Worm (Caenorhabditis elegans) whole organism, late embryonic: Measurements from ENCODE around the gene Y110A2AL.4.

ENCODE experiments used
- C08G9.2 ChIP-seq: sonication (generic microtip); optimal IDR thresholded peaks from 2 replicates; lab custom pipeline; 2016; ENCODE audit warnings: mild to moderate bottlenecking, missing genetic modification characterization, moderate library complexity, missing compliant biosample characterization
- ceh-18 ChIP-seq: sonication (generic microtip); optimal IDR thresholded peaks from 2 replicates; lab custom pipeline; 2016; ENCODE audit warnings: missing genetic modification characterization, missing compliant biosample characterization
- ceh-2 ChIP-seq: sonication (generic microtip); optimal IDR thresholded peaks from 2 replicates; lab custom pipeline; 2016; ENCODE audit warnings: missing genotype, missing genetic modification characterization, missing compliant biosample characterization
- dve-1 ChIP-seq: sonication (generic microtip); optimal IDR thresholded peaks from 2 replicates; lab custom pipeline; 2017; ENCODE audit warnings: antibody characterized with exemption, mild to moderate bottlenecking, missing genetic modification characterization, missing compliant biosample characterization
- ets-4 ChIP-seq: sonication (generic microtip); optimal IDR thresholded peaks from 2 replicates; lab custom pipeline; 2016; ENCODE audit warnings: missing genetic modification characterization, missing compliant biosample characterization
- fkh-10 ChIP-seq: fragments of 150-350 bp; optimal IDR thresholded peaks from 2 replicates; lab custom pipeline; 2014; ENCODE audit warnings: missing biosample characterization, missing genetic modification reagents, missing genetic modification characterization
- lim-6 ChIP-seq: sonication (generic microtip); optimal IDR thresholded peaks from 2 replicates; lab custom pipeline; 2016; ENCODE audit warnings: missing genetic modification characterization, missing compliant biosample characterization
- nhr-11 ChIP-seq: fragments of 150-350 bp; optimal IDR thresholded peaks from 2 replicates; lab custom pipeline; 2014; ENCODE audit warnings: missing biosample characterization, missing genetic modification characterization
- pag-3 ChIP-seq: sonication (generic microtip); optimal IDR thresholded peaks from 2 replicates; lab custom pipeline; 2016; ENCODE audit warnings: missing compliant biosample characterization, missing genetic modification characterization, borderline replicate concordance
- pha-2 ChIP-seq: sonication (generic microtip); optimal IDR thresholded peaks from 2 replicates; lab custom pipeline; 2017; ENCODE audit warnings: mild to moderate bottlenecking, missing genetic modification characterization, missing compliant biosample characterization
- rnt-1 ChIP-seq: sonication (generic microtip); optimal IDR thresholded peaks from 2 replicates; lab custom pipeline; 2016; ENCODE audit warnings: missing genetic modification characterization, missing compliant biosample characterization
- sox-2 ChIP-seq: fragments of 200-800 bp; sonication (Bioruptor generic); IDR thresholded peaks from 2 replicates; pipeline ENCODE4 v1.3.6; 2022; ENCODE audit warnings: missing genetic modification reagents, missing genetic modification characterization, missing compliant biosample characterization
- unc-3 ChIP-seq, 2 experiments: fragments of 200-800 bp in 1 of 2; sonication (Bioruptor generic) in 1 of 2; sonication (generic microtip) in 1 of 2; conservative IDR thresholded peaks in 1 of 2; optimal IDR thresholded peaks in 1 of 2; 2 replicates each; pipeline versions ENCODE4 v1.3.6 to Lab custom; 2016 to 2022; ENCODE audit warnings: missing compliant biosample characterization in 2 of 2, missing genetic modification characterization in 2 of 2, missing genetic modification reagents in 1 of 2
- unc-55 ChIP-seq: sonication (generic microtip); optimal IDR thresholded peaks from 2 replicates; lab custom pipeline; 2017; ENCODE audit warnings: missing biosample characterization, missing genetic modification reagents, missing genetic modification characterization

DNA sequence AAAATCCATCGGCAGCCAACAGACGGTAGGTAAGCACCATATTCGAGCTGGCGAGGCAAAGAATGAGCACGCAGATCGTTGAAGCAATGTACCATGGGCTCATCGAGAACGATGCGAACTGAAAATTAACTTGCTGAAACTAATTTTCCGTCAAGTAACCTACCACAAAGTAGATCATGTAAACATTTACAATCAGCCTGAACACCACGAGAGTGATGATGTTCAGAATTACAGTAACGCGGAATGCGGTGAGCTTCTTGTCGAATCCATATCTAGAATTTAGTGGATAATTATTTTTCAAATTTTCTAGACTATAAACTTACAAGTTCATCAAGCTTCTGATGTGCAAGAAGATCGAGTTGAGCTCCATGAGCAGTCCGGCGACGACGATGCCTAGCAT lies 9.6 kb upstream of the Y110A2AL.4 start:
- TF ChIP-seq lim-6 (tag; lab: Kevin White, UChicago) (no peak), pag-3 (tag; lab: Kevin White, UChicago) (no peak), ets-4 (tag; lab: Kevin White, UChicago) (no peak), pha-2 (no peak), dve-1 (tag; lab: Kevin White, UChicago) (no peak), fkh-10 (GFP tag; lab: Kevin White, UChicago) (no peak), unc-3 (GFP tag; conservative IDR thresholded peaks at IDR 0.05; lab: Robert Waterston, UW) (no peak), unc-3 (tag; optimal IDR thresholded peaks at IDR 0.05; lab: Kevin White, UChicago) (no peak), C08G9.2 (tag; lab: Kevin White, UChicago) (no peak), ceh-18 (tag; lab: Kevin White, UChicago) (no peak), rnt-1 (tag; lab: Kevin White, UChicago) (no peak), nhr-11 (no peak), unc-55 (GFP tag; lab: Kevin White, UChicago) (no peak), sox-2 (GFP tag; lab: Robert Waterston, UW) (no peak), ceh-2 (tag; lab: Kevin White, UChicago) (no peak)
